Fruit fly (Drosophila melanogaster) whole organism, embryonic: Measurements from ENCODE around the gene Spps.

Source experiments
- Ada2b ChIP-seq: fragments of 200-800 bp; sonication (Bioruptor generic); IDR thresholded peaks from 2 replicates; pipeline ENCODE4 v1.3.6; 2022; ENCODE audit warnings: missing biosample characterization, missing genetic modification characterization
- B-H2 ChIP-seq: fragments of 200-800 bp; sonication (Bioruptor generic); optimal IDR thresholded peaks from 2 replicates; lab custom pipeline; 2018; ENCODE audit warnings: missing biosample characterization, mild to moderate bottlenecking, missing genetic modification characterization
- CG10147 ChIP-seq: fragments of 200-800 bp; sonication (Bioruptor generic); optimal IDR thresholded peaks from 2 replicates; lab custom pipeline; 2019; ENCODE audit warnings: missing biosample characterization, mild to moderate bottlenecking, missing genetic modification characterization, moderate library complexity
- CG10959 ChIP-seq: fragments of 200-800 bp; sonication (Bioruptor generic); IDR thresholded peaks from 2 replicates; pipeline ENCODE4 v1.3.6; 2022; ENCODE audit warnings: missing biosample characterization, missing genetic modification characterization
- CG11695 ChIP-seq: fragments of 200-800 bp; sonication (Bioruptor generic); IDR thresholded peaks from 3 replicates; pipeline ENCODE4 v1.3.6; 2022; ENCODE audit warnings: missing biosample characterization, missing genetic modification characterization
- CG1233 ChIP-seq: fragments of 200-800 bp; sonication (Bioruptor generic); optimal IDR thresholded peaks from 4 replicates; lab custom pipeline; 2018; ENCODE audit warnings: missing biosample characterization, mild to moderate bottlenecking, missing genetic modification characterization
- CG14441 ChIP-seq: fragments of 200-800 bp; sonication (Bioruptor generic); IDR thresholded peaks from 2 replicates; pipeline ENCODE4 v1.3.6; 2022; ENCODE audit warnings: missing biosample characterization, missing genetic modification characterization
- CG16813 ChIP-seq: fragments of 200-800 bp; sonication (Bioruptor generic); IDR thresholded peaks from 3 replicates; pipeline ENCODE4 v1.3.6; 2022; ENCODE audit warnings: missing biosample characterization, missing genetic modification characterization; ENCODE audit not compliant: partially characterized antibody
- CG18262 ChIP-seq: fragments of 200-800 bp; optimal IDR thresholded peaks from 3 replicates; lab custom pipeline; 2019; ENCODE audit warnings: missing biosample characterization, mild to moderate bottlenecking, missing genetic modification characterization, moderate library complexity
- CG2116 ChIP-seq: fragments of 200-800 bp; sonication (Bioruptor generic); optimal IDR thresholded peaks from 3 replicates; lab custom pipeline; 2018; ENCODE audit warnings: missing biosample characterization, mild to moderate bottlenecking, missing genetic modification characterization
- CG30020 ChIP-seq: fragments of 200-800 bp; optimal IDR thresholded peaks from 2 replicates; lab custom pipeline; 2019; ENCODE audit warnings: missing biosample characterization, mild to moderate bottlenecking, missing genetic modification characterization, moderate library complexity
- CG34422 ChIP-seq: fragments of 200-800 bp; sonication (Bioruptor generic); IDR thresholded peaks from 3 replicates; pipeline ENCODE4 v1.3.6; 2022; ENCODE audit warnings: missing biosample characterization, missing genetic modification characterization
- CG7745 ChIP-seq: fragments of 200-800 bp; sonication (Bioruptor generic); optimal IDR thresholded peaks from 2 replicates; lab custom pipeline; 2018; ENCODE audit warnings: missing biosample characterization, mild to moderate bottlenecking, missing genetic modification characterization, moderate library complexity
- CG9797 ChIP-seq: fragments of 200-800 bp; sonication (Bioruptor generic); optimal IDR thresholded peaks from 3 replicates; lab custom pipeline; 2018; ENCODE audit warnings: missing biosample characterization, mild to moderate bottlenecking, missing genetic modification characterization
- CG9876 ChIP-seq: fragments of 200-800 bp; sonication (Bioruptor generic); optimal IDR thresholded peaks from 2 replicates; lab custom pipeline; 2016; ENCODE audit warnings: missing biosample characterization, missing genetic modification characterization
- Dip3 ChIP-seq: fragments of 200-800 bp; sonication (Bioruptor generic); optimal IDR thresholded peaks from 3 replicates; lab custom pipeline; 2016; ENCODE audit warnings: missing biosample characterization, missing genetic modification characterization
- Ets65A ChIP-seq: fragments of 200-800 bp; sonication (Bioruptor generic); peaks from one replicate; lab custom pipeline; 2016; ENCODE audit warnings: missing biosample characterization, missing genetic modification characterization
- GATAe ChIP-seq: fragments of 200-800 bp; sonication (Bioruptor generic); conservative IDR thresholded peaks from 2 replicates; pipeline ENCODE4 v1.3.6; 2022; ENCODE audit warnings: missing biosample characterization, missing genetic modification characterization
- H15 ChIP-seq: fragments of 200-800 bp; sonication (Bioruptor generic); IDR thresholded peaks from 3 replicates; pipeline ENCODE4 v1.3.6; 2022; ENCODE audit warnings: missing biosample characterization, missing genetic modification characterization
- Hr51 ChIP-seq, 2 experiments: fragments of 200-800 bp; sonication (Bioruptor generic); optimal IDR thresholded peaks; 2 replicates in 1 of 2; 3 replicates in 1 of 2; lab custom pipeline; 2016 to 2018; ENCODE audit warnings: missing biosample characterization in 2 of 2, missing genetic modification characterization in 2 of 2, mild to moderate bottlenecking in 1 of 2, moderate library complexity in 1 of 2
- Hsf ChIP-seq: fragments of 200-800 bp; sonication (Bioruptor generic); optimal IDR thresholded peaks from 3 replicates; lab custom pipeline; 2016; ENCODE audit warnings: missing biosample characterization, missing genetic modification characterization
- Kr ChIP-seq: fragments of 200-800 bp; sonication (Bioruptor generic); optimal IDR thresholded peaks from 2 replicates; lab custom pipeline; 2017; ENCODE audit warnings: missing biosample characterization, mild to moderate bottlenecking, missing genetic modification characterization
- Mad ChIP-seq: fragments of 200-800 bp; sonication (Bioruptor generic); optimal IDR thresholded peaks from 2 replicates; lab custom pipeline; 2016; ENCODE audit warnings: missing biosample characterization, missing genetic modification characterization
- Nf-YB ChIP-seq: fragments of 200-800 bp; sonication (Bioruptor generic); optimal IDR thresholded peaks from 3 replicates; lab custom pipeline; 2019; ENCODE audit warnings: missing biosample characterization, mild to moderate bottlenecking, missing genetic modification characterization, moderate library complexity
- Optix ChIP-seq: fragments of 200-800 bp; sonication (Bioruptor generic); IDR thresholded peaks from 3 replicates; pipeline ENCODE4 v1.3.6; 2022; ENCODE audit warnings: missing biosample characterization, missing genetic modification characterization
- Side ChIP-seq: fragments of 200-800 bp; sonication (Bioruptor generic); optimal IDR thresholded peaks from 2 replicates; lab custom pipeline; 2016; ENCODE audit warnings: missing biosample characterization, missing genetic modification characterization
- Six4 ChIP-seq: fragments of 200-800 bp; sonication (Bioruptor generic); optimal IDR thresholded peaks from 2 replicates; lab custom pipeline; 2016; ENCODE audit warnings: missing biosample characterization, missing genetic modification characterization
- btn ChIP-seq: fragments of 200-800 bp; sonication (Bioruptor generic); optimal IDR thresholded peaks from 2 replicates; lab custom pipeline; 2016; ENCODE audit warnings: missing biosample characterization, missing genetic modification characterization
- cas ChIP-seq: fragments of 200-800 bp; sonication (Bioruptor generic); IDR thresholded peaks from 2 replicates; pipeline ENCODE4 v1.3.6; 2022; ENCODE audit warnings: missing biosample characterization, missing genetic modification characterization
- cg ChIP-seq: fragments of 200-800 bp; sonication (Bioruptor generic); optimal IDR thresholded peaks from 3 replicates; lab custom pipeline; 2019; ENCODE audit warnings: missing biosample characterization, mild to moderate bottlenecking, missing genetic modification characterization, moderate library complexity
- chif ChIP-seq, 2 experiments: fragments of 200-800 bp; sonication (Bioruptor generic); optimal IDR thresholded peaks; 3 replicates each; lab custom pipeline; 2016; ENCODE audit warnings: missing biosample characterization in 2 of 2, missing genetic modification characterization in 2 of 2
- crp ChIP-seq, 2 experiments: fragments of 200-800 bp; sonication (Bioruptor generic); optimal IDR thresholded peaks; 2 replicates in 1 of 2; 3 replicates in 1 of 2; lab custom pipeline; 2017; ENCODE audit warnings: missing biosample characterization in 2 of 2, missing genetic modification characterization in 2 of 2, mild to moderate bottlenecking in 1 of 2, moderate library complexity in 1 of 2
- danr ChIP-seq: fragments of 200-800 bp; sonication (Bioruptor generic); IDR thresholded peaks from 2 replicates; pipeline ENCODE4 v1.3.6; 2022; ENCODE audit warnings: missing biosample characterization, missing genetic modification characterization
- en ChIP-seq: fragments of 200-800 bp; sonication (Bioruptor generic); optimal IDR thresholded peaks from 2 replicates; lab custom pipeline; 2016; ENCODE audit warnings: missing biosample characterization, missing genetic modification characterization
- gt ChIP-seq: fragments of 200-800 bp; sonication (Bioruptor generic); IDR thresholded peaks from 2 replicates; pipeline ENCODE4 v1.3.6; 2022; ENCODE audit warnings: missing biosample characterization, missing genetic modification characterization
- her ChIP-seq: fragments of 200-800 bp; sonication (Bioruptor generic); optimal IDR thresholded peaks from 2 replicates; lab custom pipeline; 2016; ENCODE audit warnings: missing biosample characterization, missing genetic modification characterization
- kay ChIP-seq: fragments of 200-800 bp; sonication (Bioruptor generic); optimal IDR thresholded peaks from 2 replicates; lab custom pipeline; 2016; ENCODE audit warnings: missing biosample characterization, missing genetic modification characterization
- lbe ChIP-seq: fragments of 200-800 bp; sonication (Bioruptor generic); optimal IDR thresholded peaks from 2 replicates; lab custom pipeline; 2016; ENCODE audit warnings: missing biosample characterization, mild to moderate bottlenecking, missing genetic modification characterization
- luna ChIP-seq: fragments of 200-800 bp; sonication (Bioruptor generic); optimal IDR thresholded peaks from 2 replicates; lab custom pipeline; 2016; ENCODE audit warnings: missing biosample characterization, missing genetic modification characterization
- nmo ChIP-seq: fragments of 200-800 bp; sonication (Bioruptor generic); optimal IDR thresholded peaks from 2 replicates; lab custom pipeline; 2018; ENCODE audit warnings: missing biosample characterization, mild to moderate bottlenecking, missing genetic modification characterization, moderate library complexity
- onecut ChIP-seq: fragments of 200-800 bp; sonication (Bioruptor generic); IDR thresholded peaks from 2 replicates; pipeline ENCODE4 v1.3.6; 2022; ENCODE audit warnings: missing biosample characterization, missing genetic modification characterization
- pho ChIP-seq: fragments of 200-800 bp; sonication (Bioruptor generic); optimal IDR thresholded peaks from 2 replicates; lab custom pipeline; 2016; ENCODE audit warnings: missing biosample characterization, missing genetic modification characterization
- psq ChIP-seq: fragments of 200-800 bp; sonication (Bioruptor generic); optimal IDR thresholded peaks from 2 replicates; lab custom pipeline; 2017; ENCODE audit warnings: missing biosample characterization, missing genetic modification characterization
- rib ChIP-seq: fragments of 200-800 bp; sonication (Bioruptor generic); IDR thresholded peaks from 2 replicates; pipeline ENCODE4 v1.3.6; 2022; ENCODE audit warnings: missing biosample characterization, missing genetic modification characterization
- seq ChIP-seq: fragments of 200-800 bp; sonication (Bioruptor generic); IDR thresholded peaks from 2 replicates; pipeline ENCODE4 v1.3.6; 2022; ENCODE audit warnings: missing biosample characterization, missing genetic modification characterization
- shn ChIP-seq: fragments of 200-800 bp; sonication (Bioruptor generic); optimal IDR thresholded peaks from 3 replicates; lab custom pipeline; 2016; ENCODE audit warnings: missing biosample characterization, missing genetic modification characterization
- sqz ChIP-seq: fragments of 200-800 bp; sonication (Bioruptor generic); optimal IDR thresholded peaks from 3 replicates; lab custom pipeline; 2018; ENCODE audit warnings: missing biosample characterization, mild to moderate bottlenecking, missing genetic modification characterization
- stwl ChIP-seq: fragments of 200-800 bp; sonication (Bioruptor generic); optimal IDR thresholded peaks from 3 replicates; lab custom pipeline; 2018; ENCODE audit warnings: missing biosample characterization, mild to moderate bottlenecking, missing genetic modification characterization, moderate library complexity
- tap ChIP-seq: fragments of 200-800 bp; optimal IDR thresholded peaks from 3 replicates; lab custom pipeline; 2019; ENCODE audit warnings: missing biosample characterization, mild to moderate bottlenecking, missing genetic modification characterization, moderate library complexity
- tgo ChIP-seq: fragments of 200-800 bp; sonication (Bioruptor generic); IDR thresholded peaks from 3 replicates; pipeline ENCODE4 v1.3.6; 2022; ENCODE audit warnings: missing biosample characterization, missing genetic modification characterization
- tup ChIP-seq: fragments of 200-800 bp; sonication (Bioruptor generic); optimal IDR thresholded peaks from 2 replicates; lab custom pipeline; 2016; ENCODE audit warnings: missing biosample characterization, mild to moderate bottlenecking, missing genetic modification characterization, moderate library complexity
- z ChIP-seq: fragments of 200-800 bp; sonication (Bioruptor generic); IDR thresholded peaks from 3 replicates; pipeline ENCODE4 v1.3.6; 2022; ENCODE audit warnings: missing biosample characterization, missing genetic modification characterization

Gene Spps

DNA sequence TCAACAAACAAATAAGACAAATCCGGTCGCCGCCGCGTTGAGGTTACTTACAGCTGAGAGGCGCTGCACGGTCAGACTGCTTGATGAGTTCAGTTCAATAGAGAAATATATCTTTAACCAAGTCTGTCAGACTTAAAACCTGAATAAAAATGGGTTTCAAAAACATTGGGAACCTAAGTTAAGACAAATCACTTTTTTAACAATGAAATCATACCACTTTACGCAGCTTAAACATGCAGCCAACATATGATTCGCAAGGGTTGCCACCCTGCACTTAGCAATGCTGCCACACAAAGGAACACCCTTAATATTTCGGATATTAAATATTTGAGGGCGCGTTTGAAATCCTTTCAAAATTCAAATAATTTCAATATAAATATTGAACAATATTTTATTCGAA, 38.1 kb downstream of the Spps start, which contains the start of gene CG5515 (continued):
- peak; percentile 75 for TF ChIP-seq B-H2 (GFP tag; lab: Kevin White, UChicago)
- TF ChIP-seq CG1233 (GFP tag; lab: Kevin White, UChicago) = peak; percentile 50
- peak; percentile 92 for TF ChIP-seq Optix (GFP tag; lab: Robert Waterston, UW)
- TF ChIP-seq stwl (tag; lab: Kevin White, UChicago) = peak; percentile 84
- TF ChIP-seq Kr (GFP tag; lab: Kevin White, UChicago) = no peak
- peak; percentile 26 for TF ChIP-seq psq
- peak; percentile 73 to 79 for TF ChIP-seq chif (GFP tag; optimal IDR thresholded peaks at IDR 0.05; lab: Kevin White, UChicago)
- 0 out of 2 replicates have a peak, but pooled peaks have one; percentile 9 for TF ChIP-seq cas (GFP tag; lab: Robert Waterston, UW)
- peak; percentile 62 for TF ChIP-seq Side (GFP tag; lab: Kevin White, UChicago)
- peak; percentile 87 for TF ChIP-seq nmo (GFP tag; lab: Kevin White, UChicago)
- TF ChIP-seq Nf-YB (GFP tag; lab: Kevin White, UChicago) = no peak
- TF ChIP-seq tap = no peak
- peak; percentile 60 for TF ChIP-seq CG2116 (GFP tag; lab: Kevin White, UChicago)
- peak; percentile 59; the same call in 2 of the 3 replicates for TF ChIP-seq CG11695 (GFP tag; lab: Robert Waterston, UW)
- TF ChIP-seq CG10959 (GFP tag; lab: Robert Waterston, UW) = peak; percentile 61
- TF ChIP-seq Ets65A (GFP tag; lab: Kevin White, UChicago) = peak; percentile 97
- TF ChIP-seq Mad (GFP tag; lab: Kevin White, UChicago) = peak; percentile 81
- TF ChIP-seq shn (GFP tag; lab: Kevin White, UChicago) = peak; percentile 89
- TF ChIP-seq kay = peak; percentile 3
- no peak for TF ChIP-seq rib
- peak; percentile 43 for TF ChIP-seq Six4
- peak; percentile 35 for TF ChIP-seq en (GFP tag; lab: Kevin White, UChicago)
- peak; percentile 77 for TF ChIP-seq onecut (GFP tag; lab: Robert Waterston, UW)
- no peak for TF ChIP-seq luna (GFP tag; lab: Kevin White, UChicago)
- no peak; the same call in 1 of the 2 replicates for TF ChIP-seq GATAe (GFP tag; lab: Robert Waterston, UW)
- peak; percentile 86 for TF ChIP-seq Dip3 (GFP tag; lab: Kevin White, UChicago)
- peak; percentile 86 for TF ChIP-seq CG34422 (GFP tag; lab: Robert Waterston, UW)
- TF ChIP-seq crp (GFP tag; optimal IDR thresholded peaks at IDR 0.05; lab: Kevin White, UChicago) = peak; percentile 53 to 91
- TF ChIP-seq gt (GFP tag; lab: Robert Waterston, UW) = peak; percentile 64
- TF ChIP-seq Hr51 (GFP tag; optimal IDR thresholded peaks at IDR 0.05; lab: Kevin White, UChicago) = peak; percentile 80 to 81
- TF ChIP-seq btn = no peak
- peak; percentile 48 for TF ChIP-seq her (GFP tag; lab: Kevin White, UChicago)
- TF ChIP-seq tgo (GFP tag; lab: Robert Waterston, UW) = peak; percentile 83
- peak; percentile 73 for TF ChIP-seq CG9876 (GFP tag; lab: Kevin White, UChicago)
- TF ChIP-seq CG10147 = no peak
- no peak for TF ChIP-seq seq (GFP tag; lab: Robert Waterston, UW)
- no peak for TF ChIP-seq CG7745
- peak; percentile 64; the same call in 2 of the 3 replicates for TF ChIP-seq CG16813
- TF ChIP-seq cg (GFP tag; lab: Kevin White, UChicago) = no peak
- TF ChIP-seq z (GFP tag; lab: Robert Waterston, UW) = no peak
- TF ChIP-seq sqz (GFP tag; lab: Kevin White, UChicago) = no peak
- TF ChIP-seq CG18262 (tag; lab: Kevin White, UChicago) = peak; percentile 64
- TF ChIP-seq lbe (GFP tag; lab: Kevin White, UChicago) = peak; percentile 75
- no peak for TF ChIP-seq danr (GFP tag; lab: Robert Waterston, UW)
- TF ChIP-seq CG9797 (GFP tag; lab: Kevin White, UChicago) = peak; percentile 46
- peak; percentile 66 for TF ChIP-seq Ada2b (GFP tag; lab: Robert Waterston, UW)
- peak; percentile 89 for TF ChIP-seq pho
- TF ChIP-seq Hsf = peak; percentile 90
- TF ChIP-seq tup (GFP tag; lab: Kevin White, UChicago) = peak; percentile 31
- peak; percentile 76 for TF ChIP-seq CG14441 (GFP tag; lab: Robert Waterston, UW)
- peak; percentile 86 for TF ChIP-seq H15 (GFP tag; lab: Robert Waterston, UW)
- TF ChIP-seq CG30020 (tag; lab: Kevin White, UChicago) = peak; percentile 55
